Worm (Caenorhabditis elegans) whole organism, dauer: ENCODE results near the gene C18G1.6.

Experiments
- unc-62 ChIP-seq: sonication (generic microtip); optimal IDR thresholded peaks from 2 replicates; lab custom pipeline; 2017; ENCODE audit warnings: missing biosample characterization, missing genetic modification reagents, missing genetic modification characterization

The C18G1.6 gene

ce11 chrV:4750294-4750693 lies at the start of gene C18G1.6:
TSS of gene C18G1.6 (plus strand) at chrV:4750594.
- no peak for TF ChIP-seq unc-62 (GFP tag; lab: Kevin White, UChicago)

- no peak for TF ChIP-seq unc-62 (GFP tag; lab: Kevin White, UChicago)
These were observed 42.7 kb upstream of the C18G1.6 start for ce11 chrV:4707646-4708045.

ce11 chrV:4710464-4710863 lies 39.9 kb upstream of the C18G1.6 start, which contains the start of gene oac-24:
TSS of gene oac-24 (plus strand) at chrV:4710764.
- no peak for TF ChIP-seq unc-62 (GFP tag; lab: Kevin White, UChicago)

- TF ChIP-seq unc-62 (GFP tag; lab: Kevin White, UChicago), result no peak
These were observed 30.4 kb upstream of the C18G1.6 start, which contains the start of gene prx-6 for ce11 chrV:4719965-4720364. TSS of gene prx-6 (minus strand) at chrV:4720093.

ce11 chrV:4720884-4721464 lies 29.4 kb upstream of the C18G1.6 start:
- TF ChIP-seq unc-62 (GFP tag; lab: Kevin White, UChicago), result no peak

ce11 chrV:4722314-4722713 lies 28.1 kb upstream of the C18G1.6 start, which contains the start of gene F39G3.5:
TSS of gene F39G3.5 (plus strand) at chrV:4722614.
- TF ChIP-seq unc-62 (GFP tag; lab: Kevin White, UChicago), result no peak

- TF ChIP-seq unc-62 (GFP tag; lab: Kevin White, UChicago), result no peak
These were observed 25.9 kb upstream of the C18G1.6 start, which contains the start of gene F39G3.4 for ce11 chrV:4724453-4724852. TSS of gene F39G3.4 (plus strand) at chrV:4724753.

- TF ChIP-seq unc-62 (GFP tag; lab: Kevin White, UChicago), result no peak
These were observed 20.3 kb upstream of the C18G1.6 start, which contains the start of gene tig-2 for ce11 chrV:4730075-4730474. TSS of gene tig-2 (minus strand) at chrV:4730161.

- no peak for TF ChIP-seq unc-62 (GFP tag; lab: Kevin White, UChicago)
These were observed 19.0 kb upstream of the C18G1.6 start, which contains the start of gene F39G3.3 for ce11 chrV:4731154-4731961. TSS of gene F39G3.3 (plus strand) at chrV:4731911.

ce11 chrV:4733952-4734351 lies 16.4 kb upstream of the C18G1.6 start:
- TF ChIP-seq unc-62 (GFP tag; lab: Kevin White, UChicago), result no peak

- TF ChIP-seq unc-62 (GFP tag; lab: Kevin White, UChicago), result no peak
These were observed 15.8 kb upstream of the C18G1.6 start for ce11 chrV:4734608-4735007.

ce11 chrV:4737727-4738126 lies 12.7 kb upstream of the C18G1.6 start, which contains the start of gene F39G3.2:
TSS of gene F39G3.2 (plus strand) at chrV:4737831.
- TF ChIP-seq unc-62 (GFP tag; lab: Kevin White, UChicago), result no peak

ce11 chrV:4742190-4742589 lies 8.2 kb upstream of the C18G1.6 start, which contains the start of gene ugt-61:
TSS of gene ugt-61 (plus strand) at chrV:4742422.
- no peak for TF ChIP-seq unc-62 (GFP tag; lab: Kevin White, UChicago)

- no peak for TF ChIP-seq unc-62 (GFP tag; lab: Kevin White, UChicago)
These were observed 5.1 kb upstream of the C18G1.6 start, which contains the start of gene C18G1.7 for ce11 chrV:4745269-4745668. TSS of gene C18G1.7 (plus strand) at chrV:4745569.

ce11 chrV:4754123-4754522 lies 3.7 kb downstream of the C18G1.6 start, which contains the start of gene hil-4:
TSS of gene hil-4 (plus strand) at chrV:4754313.
- TF ChIP-seq unc-62 (GFP tag; lab: Kevin White, UChicago), result no peak

ce11 chrV:4754684-4755211 lies 4.4 kb downstream of the C18G1.6 start:
- no peak for TF ChIP-seq unc-62 (GFP tag; lab: Kevin White, UChicago)
